Worm (Caenorhabditis elegans) whole organism, L4 larva: ENCODE results near the gene nhr-159.
A peak's percentile ranks its signal among the peaks of the same experiment; 100 is the strongest.

Experiments used
- F26F4.8 ChIP-seq: fragments of 200-800 bp; sonication (Bioruptor generic); conservative IDR thresholded peaks from 2 replicates; pipeline ENCODE4 v1.3.6; 2022; ENCODE audit warnings: missing genetic modification characterization, missing compliant biosample characterization
- F37D6.2 ChIP-seq: sonication (generic microtip); optimal IDR thresholded peaks from 2 replicates; lab custom pipeline; 2016; ENCODE audit warnings: mild to moderate bottlenecking, missing genetic modification characterization, missing compliant biosample characterization
- T20F7.1 ChIP-seq: fragments of 200-800 bp; sonication (Bioruptor generic); optimal IDR thresholded peaks from 2 replicates; lab custom pipeline; 2018; ENCODE audit warnings: mild to moderate bottlenecking, missing genetic modification characterization, missing compliant biosample characterization
- Y48G9A.11 ChIP-seq: fragments of 200-800 bp; sonication (Bioruptor generic); IDR thresholded peaks from 2 replicates; pipeline ENCODE4 v1.3.6; 2022; ENCODE audit warnings: missing genetic modification reagents, missing genetic modification characterization, missing compliant biosample characterization
- Y5F2A.4 ChIP-seq: fragments of 200-800 bp; sonication (Bioruptor generic); optimal IDR thresholded peaks from 2 replicates; lab custom pipeline; 2018; ENCODE audit warnings: mild to moderate bottlenecking, missing genetic modification characterization, missing compliant biosample characterization
- ZK337.2 ChIP-seq: fragments of 200-800 bp; sonication (Bioruptor generic); IDR thresholded peaks from 2 replicates; pipeline ENCODE4 v1.3.6; 2022; ENCODE audit warnings: missing genetic modification reagents, missing genetic modification characterization, missing compliant biosample characterization
- aha-1 ChIP-seq: fragments of 150-350 bp; peaks from one replicate; lab custom pipeline; 2014; ENCODE audit warnings: missing biosample characterization, missing genetic modification characterization
- attf-4 ChIP-seq: sonication (generic microtip); optimal IDR thresholded peaks from 3 replicates; lab custom pipeline; 2017; ENCODE audit warnings: missing biosample characterization, missing genetic modification characterization
- ceh-28 ChIP-seq: fragments of 150-350 bp; optimal IDR thresholded peaks from 2 replicates; lab custom pipeline; 2014; ENCODE audit warnings: missing biosample characterization, missing genetic modification reagents, missing genetic modification characterization
- ceh-62 ChIP-seq: sonication (generic microtip); optimal IDR thresholded peaks from 2 replicates; lab custom pipeline; 2017; ENCODE audit warnings: missing biosample characterization, missing genetic modification characterization
- ctbp-1 ChIP-seq: fragments of 200-800 bp; sonication (Bioruptor generic); IDR thresholded peaks from 2 replicates; pipeline ENCODE4 v1.3.6; 2022; ENCODE audit warnings: missing genetic modification reagents, missing genetic modification characterization, missing compliant biosample characterization
- daf-19 ChIP-seq: fragments of 200-800 bp; sonication (Bioruptor generic); conservative IDR thresholded peaks from 2 replicates; pipeline ENCODE4 v1.3.6; 2022; ENCODE audit warnings: missing genetic modification characterization, missing compliant biosample characterization
- daf-8 ChIP-seq: fragments of 200-800 bp; sonication (Bioruptor generic); IDR thresholded peaks from 2 replicates; pipeline ENCODE4 v1.3.6; 2022; ENCODE audit warnings: missing genetic modification characterization, missing compliant biosample characterization
- dmd-6 ChIP-seq: fragments of 200-800 bp; sonication (Bioruptor generic); IDR thresholded peaks from 2 replicates; pipeline ENCODE4 v1.3.6; 2022; ENCODE audit warnings: missing genetic modification reagents, missing genetic modification characterization, missing compliant biosample characterization
- dpl-1 ChIP-seq: fragments of 150-350 bp; optimal IDR thresholded peaks from 2 replicates; lab custom pipeline; 2014; ENCODE audit warnings: missing biosample characterization, missing genetic modification reagents, missing genetic modification characterization
- duxl-1 ChIP-seq: sonication (generic microtip); optimal IDR thresholded peaks from 2 replicates; lab custom pipeline; 2016; ENCODE audit warnings: mild to moderate bottlenecking, missing genetic modification characterization, moderate library complexity, missing compliant biosample characterization; ENCODE audit not compliant: poor library complexity
- egl-27 ChIP-seq: sonication (generic microtip); optimal IDR thresholded peaks from 3 replicates; lab custom pipeline; 2017; ENCODE audit warnings: missing biosample characterization, missing genetic modification reagents, missing genetic modification characterization
- egl-43 ChIP-seq: fragments of 200-800 bp; sonication (Bioruptor generic); IDR thresholded peaks from 2 replicates; pipeline ENCODE4 v1.3.6; 2022; ENCODE audit warnings: missing genetic modification reagents, missing genetic modification characterization, missing compliant biosample characterization
- hlh-11 ChIP-seq: fragments of 200-800 bp; sonication (Bioruptor generic); optimal IDR thresholded peaks from 2 replicates; lab custom pipeline; 2018; ENCODE audit warnings: mild to moderate bottlenecking, missing genetic modification characterization, missing compliant biosample characterization
- lin-15B ChIP-seq: fragments of 150-350 bp; sonication (generic microtip); optimal IDR thresholded peaks from 3 replicates; lab custom pipeline; 2014; ENCODE audit warnings: missing biosample characterization, missing genetic modification characterization
- lin-29 ChIP-seq: fragments of 200-800 bp; sonication (Bioruptor generic); IDR thresholded peaks from 2 replicates; pipeline ENCODE4 v1.3.6; 2022; ENCODE audit warnings: missing genetic modification reagents, missing genetic modification characterization, missing compliant biosample characterization
- lin-38 ChIP-seq: fragments of 200-800 bp; sonication (Bioruptor generic); IDR thresholded peaks from 2 replicates; pipeline ENCODE4 v1.3.6; 2022; ENCODE audit warnings: missing genetic modification reagents, missing genetic modification characterization, missing compliant biosample characterization
- madf-5 ChIP-seq, 2 experiments: fragments of 200-800 bp; sonication (Bioruptor generic); IDR thresholded peaks; 2 replicates each; pipeline ENCODE4 v1.3.6; 2022; ENCODE audit warnings: missing compliant biosample characterization in 2 of 2, missing genetic modification characterization in 2 of 2
- madf-9 ChIP-seq: fragments of 200-800 bp; sonication (Bioruptor generic); conservative IDR thresholded peaks from 2 replicates; pipeline ENCODE4 v1.3.6; 2022; ENCODE audit warnings: missing genetic modification reagents, missing genetic modification characterization, missing compliant biosample characterization
- mdl-1 ChIP-seq, 2 experiments: fragments of 150-350 bp in 1 of 2; sonication (generic microtip) in 1 of 2; optimal IDR thresholded peaks; 2 replicates each; lab custom pipeline; 2014 to 2017; ENCODE audit warnings: missing biosample characterization in 2 of 2, missing genetic modification characterization in 2 of 2
- mep-1 ChIP-seq: fragments of 150-350 bp; sonication (generic microtip); optimal IDR thresholded peaks from 3 replicates; lab custom pipeline; 2014; ENCODE audit warnings: missing biosample characterization, missing genetic modification characterization
- mxl-3 ChIP-seq: fragments of 200-800 bp; sonication (Bioruptor generic); optimal IDR thresholded peaks from 2 replicates; lab custom pipeline; 2018; ENCODE audit warnings: mild to moderate bottlenecking, missing genetic modification characterization, missing compliant biosample characterization
- nhr-28 ChIP-seq: fragments of 150-350 bp; optimal IDR thresholded peaks from 2 replicates; lab custom pipeline; 2014; ENCODE audit warnings: missing biosample characterization, missing genetic modification characterization
- nhr-48 ChIP-seq: sonication (generic microtip); optimal IDR thresholded peaks from 2 replicates; lab custom pipeline; 2016; ENCODE audit warnings: mild to moderate bottlenecking, missing genetic modification characterization, missing compliant biosample characterization
- nhr-6 ChIP-seq: fragments of 150-350 bp; optimal IDR thresholded peaks from 2 replicates; lab custom pipeline; 2014; ENCODE audit warnings: missing biosample characterization, missing genetic modification characterization
- pha-4 ChIP-seq, 2 experiments: fragments of 150-350 bp in 1 of 2; fragments of 200-800 bp in 1 of 2; sonication (Bioruptor generic) in 1 of 2; IDR thresholded peaks in 1 of 2; optimal IDR thresholded peaks in 1 of 2; 2 replicates each; pipeline versions ENCODE4 v1.3.6 to Lab custom; 2014 to 2022; ENCODE audit warnings: missing genetic modification characterization in 2 of 2, missing genetic modification reagents in 2 of 2, missing biosample characterization in 1 of 2, missing compliant biosample characterization in 1 of 2
- pqm-1 ChIP-seq: sonication (generic microtip); optimal IDR thresholded peaks from 2 replicates; lab custom pipeline; 2017; ENCODE audit warnings: missing biosample characterization, missing genetic modification characterization
- saeg-2 ChIP-seq: fragments of 200-800 bp; sonication (Bioruptor generic); IDR thresholded peaks from 2 replicates; pipeline ENCODE4 v1.3.6; 2022; ENCODE audit warnings: missing genetic modification reagents, missing genetic modification characterization, missing compliant biosample characterization
- set-16 ChIP-seq: fragments of 200-800 bp; sonication (Bioruptor generic); IDR thresholded peaks from 2 replicates; pipeline ENCODE4 v1.3.6; 2022; ENCODE audit warnings: missing genetic modification reagents, missing genetic modification characterization, missing compliant biosample characterization
- tra-1 ChIP-seq: fragments of 200-800 bp; sonication (Bioruptor generic); IDR thresholded peaks from 2 replicates; pipeline ENCODE4 v1.3.6; 2022; ENCODE audit warnings: missing genetic modification reagents, missing genetic modification characterization, missing compliant biosample characterization
- unc-62 ChIP-seq, 3 experiments: fragments of 150-350 bp in 1 of 3; sonication (generic microtip); optimal IDR thresholded peaks in 2 of 3; peaks in 1 of 3; 1 replicate in 1 of 3; 2 replicates in 2 of 3; lab custom pipeline; 2014 to 2017; ENCODE audit warnings: missing biosample characterization in 3 of 3, missing genetic modification characterization in 3 of 3, missing genetic modification reagents in 3 of 3, missing genotype in 1 of 3
- ztf-7 ChIP-seq: fragments of 150-350 bp; optimal IDR thresholded peaks from 2 replicates; lab custom pipeline; 2014; ENCODE audit warnings: missing biosample characterization, missing genetic modification characterization

nhr-159 gene

DNA sequence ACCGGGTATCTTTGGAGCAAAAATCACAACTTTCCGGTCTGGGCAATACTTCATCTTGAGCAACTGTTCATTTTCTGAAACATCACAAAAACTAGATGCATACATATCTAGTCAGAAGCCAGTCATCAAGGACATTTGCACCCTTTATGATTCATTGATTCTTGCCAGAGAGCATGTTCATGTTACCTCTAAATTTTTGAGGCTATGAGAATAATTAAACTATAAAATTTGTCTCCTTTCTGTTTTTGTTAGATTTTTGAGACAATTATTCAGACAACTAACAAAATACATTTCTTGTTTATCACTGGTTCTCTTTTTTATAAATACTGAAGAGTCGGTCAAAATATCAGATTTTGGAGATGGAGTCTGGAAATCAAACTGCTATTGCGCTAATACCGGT, 38.4 kb upstream of the nhr-159 start, which contains the start of gene srx-67:
srx-67 (plus strand) TSS at position 301 of the 400 bp plus-strand sequence.
- TF ChIP-seq dpl-1 (GFP tag; lab: Kevin White, UChicago) (no peak), aha-1 (tag; lab: Kevin White, UChicago) (peak; percentile 74)

DNA sequence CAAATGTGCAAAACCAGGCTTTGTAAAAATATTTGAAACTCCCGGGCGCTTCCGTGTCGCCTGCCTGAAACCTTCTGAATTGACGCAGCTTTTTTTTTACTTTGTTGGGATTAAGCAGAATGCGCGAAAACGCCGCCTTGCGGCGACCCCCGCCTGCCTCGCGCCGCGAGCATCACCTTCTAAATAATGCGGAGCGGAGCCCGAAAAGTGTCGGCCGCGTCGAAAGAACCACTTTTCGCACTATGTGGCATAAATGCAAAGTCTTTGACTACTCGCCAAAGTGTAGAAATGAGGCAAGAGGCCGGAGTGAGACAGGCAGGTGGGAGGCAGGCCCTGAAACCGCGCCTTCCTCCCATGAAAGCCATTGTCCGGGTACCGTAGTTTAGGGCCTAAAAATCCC, 35.0 kb upstream of the nhr-159 start:
- TF ChIP-seq mep-1 (tag; lab: Kevin White, UChicago) (no peak), unc-62 (GFP tag; optimal IDR thresholded peaks at IDR 0.05 in 1 of 2; lab: Kevin White, UChicago) (peak in 1 of 2 experiments; percentile 29), unc-62 (tag; optimal IDR thresholded peaks at IDR 0.05; lab: Kevin White, UChicago) (no peak), aha-1 (tag; lab: Kevin White, UChicago) (peak; percentile 76), Y5F2A.4 (GFP tag; lab: Kevin White, UChicago) (no peak), ZK337.2 (no peak), egl-43 (GFP tag; lab: Robert Waterston, UW) (0 out of 2 replicates have a peak, but pooled peaks have one; percentile 9), set-16 (GFP tag; lab: Robert Waterston, UW) (peak; percentile 67)

DNA sequence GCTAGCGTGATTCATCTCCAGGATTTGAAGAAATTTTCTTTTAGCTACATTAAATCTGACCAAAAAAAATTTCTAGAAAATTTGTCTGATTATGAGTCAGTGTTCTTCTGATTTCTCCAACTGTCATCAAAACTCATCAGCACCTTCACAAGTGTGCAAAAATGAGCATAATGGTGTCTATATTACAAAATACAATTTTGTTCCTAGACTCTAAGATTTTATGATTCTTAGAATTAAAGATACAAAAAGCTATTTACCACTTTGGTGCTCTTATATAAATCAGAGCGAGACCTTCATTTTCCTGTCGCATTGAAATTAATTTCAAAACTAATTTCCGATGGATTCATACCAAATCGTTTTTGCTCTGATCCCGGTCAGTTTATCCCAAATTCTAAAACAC, 34.3 kb upstream of the nhr-159 start, which contains the start of gene srx-68:
srx-68 (plus strand) TSS at position 301 of the 400 bp plus-strand sequence.
- TF ChIP-seq lin-29 (GFP tag; lab: Robert Waterston, UW) (no peak), hlh-11 (tag; lab: Kevin White, UChicago) (no peak), madf-9 (GFP tag; lab: Robert Waterston, UW) (no peak), madf-5 (GFP tag; IDR thresholded peaks at IDR 0.05; lab: Robert Waterston, UW) (no peak), F37D6.2 (tag; lab: Kevin White, UChicago) (no peak), Y48G9A.11 (no peak), nhr-28 (tag; lab: Kevin White, UChicago) (no peak), ctbp-1 (GFP tag; lab: Robert Waterston, UW) (no peak), T20F7.1 (GFP tag; lab: Kevin White, UChicago) (no peak)

DNA sequence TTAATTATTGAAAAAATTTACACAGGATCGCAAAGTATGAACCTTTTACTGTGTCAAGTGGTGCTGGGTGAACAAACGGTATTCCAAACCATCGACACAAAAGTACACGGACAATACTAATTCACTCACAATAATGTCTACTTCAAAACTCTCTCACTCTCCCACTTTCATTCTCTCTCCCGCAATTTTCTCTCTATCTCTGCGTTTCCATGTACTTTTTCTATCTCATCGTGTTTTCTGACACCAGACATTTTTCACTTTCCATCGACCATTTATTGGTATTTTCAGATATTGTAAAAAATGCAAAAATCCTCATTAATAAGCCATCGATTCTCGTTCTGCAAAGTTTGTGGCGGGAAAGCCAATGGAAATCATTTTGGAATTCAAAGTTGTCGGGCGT, 27.7 kb upstream of the nhr-159 start, which contains the start of gene nhr-156:
nhr-156 (plus strand) TSS at position 266 of the 400 bp plus-strand sequence.
- TF ChIP-seq pqm-1 (tag; lab: Kevin White, UChicago) (peak; percentile 3), dmd-6 (GFP tag; lab: Robert Waterston, UW) (no peak), F26F4.8 (GFP tag; lab: Robert Waterston, UW) (no peak), duxl-1 (tag; lab: Kevin White, UChicago) (peak; percentile 81), ceh-62 (tag; lab: Kevin White, UChicago) (no peak), ztf-7 (tag; lab: Kevin White, UChicago) (no peak), nhr-28 (tag; lab: Kevin White, UChicago) (peak; percentile 0), pha-4 (GFP tag; IDR thresholded peaks at IDR 0.05; lab: Robert Waterston, UW) (no peak), pha-4 (tag; optimal IDR thresholded peaks at IDR 0.05; lab: Kevin White, UChicago) (no peak), F37D6.2 (tag; lab: Kevin White, UChicago) (no peak), daf-19 (GFP tag; lab: Robert Waterston, UW) (no peak), daf-8 (GFP tag; lab: Robert Waterston, UW) (no peak), egl-43 (GFP tag; lab: Robert Waterston, UW) (no peak), mdl-1 (tag; optimal IDR thresholded peaks at IDR 0.05; lab: Kevin White, UChicago) (no peak), ceh-28 (tag; lab: Kevin White, UChicago) (no peak), dpl-1 (GFP tag; lab: Kevin White, UChicago) (no peak), nhr-48 (no peak), saeg-2 (GFP tag; lab: Robert Waterston, UW) (no peak), egl-27 (no peak), lin-38 (no peak), mxl-3 (no peak), lin-15B (tag; lab: Kevin White, UChicago) (no peak), tra-1 (GFP tag; lab: Robert Waterston, UW) (no peak), nhr-6 (no peak), attf-4 (no peak)
